Worm (Caenorhabditis elegans): ENCODE data around the gene R10E4.6.

R10E4.6 gene

DNA sequence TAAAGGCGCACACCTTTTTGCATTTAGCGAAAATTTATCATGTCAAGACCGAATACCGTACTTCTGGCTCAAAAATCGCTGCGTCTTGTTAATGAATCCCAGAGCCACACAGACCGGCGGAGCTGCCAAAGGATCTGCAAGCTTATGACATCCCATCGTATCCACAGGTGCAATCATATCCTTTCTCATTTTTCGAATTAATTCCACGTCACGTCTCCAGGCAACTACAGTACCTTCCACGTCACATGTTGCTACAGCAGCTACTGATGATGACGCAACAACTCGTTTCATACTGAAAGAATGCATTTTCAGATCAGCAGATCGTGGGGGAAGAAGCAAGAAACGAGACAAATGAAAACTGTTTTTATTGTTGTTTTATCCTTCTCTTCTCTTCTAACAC lies at the start of gene R10E4.6:
TSS of gene R10E4.6 (plus strand) at position 301 of the 400 bp plus-strand sequence.
- TF ChIP-seq hmg-4 (GFP tag; optimal IDR thresholded peaks at IDR 0.05) (no peak), scrt-1 (GFP tag; IDR thresholded peaks at IDR 0.05) (no peak), flt-1 (GFP tag; IDR thresholded peaks at IDR 0.05) (no peak)

DNA sequence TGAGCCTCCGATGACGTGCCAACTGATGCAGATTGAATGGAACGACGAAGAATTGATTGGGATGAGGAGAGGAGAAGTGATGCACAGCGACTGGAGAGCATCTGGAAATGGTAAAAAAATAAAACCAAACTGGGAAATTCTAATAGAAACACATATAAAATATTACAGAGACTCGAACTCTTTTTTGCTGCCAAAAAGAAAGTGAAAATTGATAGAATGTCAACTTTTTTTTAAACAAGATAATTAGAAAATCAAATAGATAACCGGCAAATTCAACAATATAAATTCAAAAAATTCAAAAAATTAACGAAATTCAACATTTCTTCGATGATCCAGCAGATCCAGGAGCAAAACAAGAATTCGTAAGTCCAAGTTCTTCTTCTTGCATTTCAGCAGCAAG lies 49.7 kb upstream of the R10E4.6 start, which contains the start of gene mrpl-21:
TSS of gene mrpl-21 (minus strand) at position 101 of the 400 bp plus-strand sequence.
- no peak for TF ChIP-seq F13C5.2 (tag; optimal IDR thresholded peaks at IDR 0.05)
- TF ChIP-seq sea-1 (GFP tag; conservative IDR thresholded peaks at IDR 0.05) = no peak
- TF ChIP-seq tbx-37 (GFP tag; conservative IDR thresholded peaks at IDR 0.05) = no peak
- TF ChIP-seq hnd-1 (tag; optimal IDR thresholded peaks at IDR 0.05) = no peak
- no peak for TF ChIP-seq ceh-36 (tag; optimal IDR thresholded peaks at IDR 0.05)
- TF ChIP-seq pes-1 (GFP tag; IDR thresholded peaks at IDR 0.05) = no peak
- TF ChIP-seq scrt-1 (GFP tag; IDR thresholded peaks at IDR 0.05) = no peak

DNA sequence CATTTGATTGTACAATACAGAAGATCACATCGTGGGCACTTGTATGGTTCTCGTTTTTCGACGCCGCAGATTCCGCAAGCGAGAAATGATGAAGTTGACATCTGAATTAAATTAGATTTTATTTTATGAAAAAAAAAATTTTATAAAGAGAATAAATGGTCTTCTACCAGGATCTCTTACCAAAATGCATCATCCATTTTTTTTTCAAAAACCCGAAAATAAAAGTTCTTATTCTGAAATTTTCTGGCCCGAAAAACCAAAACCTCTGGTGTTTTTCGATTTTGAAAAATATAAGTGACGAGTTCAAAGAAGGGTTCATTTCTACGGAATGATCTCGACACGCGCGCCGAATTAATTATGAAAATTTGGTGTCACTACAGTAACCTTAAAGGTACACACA lies 48.9 kb upstream of the R10E4.6 start, which contains the start of gene zhit-2:
TSS of gene zhit-2 (minus strand) at position 101 of the 400 bp plus-strand sequence.
- TF ChIP-seq aly-1 (tag; optimal IDR thresholded peaks at IDR 0.05) (no peak), F13C5.2 (tag; optimal IDR thresholded peaks at IDR 0.05) (no peak), tbx-37 (GFP tag; conservative IDR thresholded peaks at IDR 0.05) (no peak), flt-1 (GFP tag; IDR thresholded peaks at IDR 0.05) (no peak), sea-1 (GFP tag; conservative IDR thresholded peaks at IDR 0.05) (no peak), scrt-1 (GFP tag; IDR thresholded peaks at IDR 0.05) (no peak), ceh-36 (tag; optimal IDR thresholded peaks at IDR 0.05) (no peak), hmg-4 (GFP tag; optimal IDR thresholded peaks at IDR 0.05) (no peak), B0310.2 (tag; optimal IDR thresholded peaks at IDR 0.05) (no peak), hmbx-1 (tag; optimal IDR thresholded peaks at IDR 0.05) (no peak)

DNA sequence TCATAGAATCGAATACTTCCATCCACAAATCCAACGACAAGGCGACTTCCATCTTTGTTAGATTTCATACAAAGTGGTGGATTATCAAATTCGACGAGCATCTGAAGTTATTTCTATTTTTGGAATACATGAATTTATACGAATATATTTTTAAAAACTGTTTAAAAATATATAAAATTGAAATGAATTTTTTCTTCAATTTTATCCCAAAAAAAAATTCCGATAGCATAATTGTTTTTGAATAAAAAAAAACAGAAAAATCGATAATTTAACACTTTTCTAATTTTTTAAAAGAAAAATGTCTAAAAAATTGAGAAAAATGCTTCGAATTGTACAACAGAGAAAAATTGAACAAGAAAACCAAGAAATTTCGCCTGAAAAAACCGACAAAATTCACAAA lies 45.6 kb upstream of the R10E4.6 start, which contains the start of gene Y44F5A.1:
TSS of gene Y44F5A.1 (minus strand) at position 101 of the 400 bp plus-strand sequence.
- TF ChIP-seq tbx-37 (GFP tag; conservative IDR thresholded peaks at IDR 0.05) (no peak), hmg-4 (GFP tag; optimal IDR thresholded peaks at IDR 0.05) (no peak), sea-1 (GFP tag; conservative IDR thresholded peaks at IDR 0.05) (no peak), hmbx-1 (tag; optimal IDR thresholded peaks at IDR 0.05) (no peak)

DNA sequence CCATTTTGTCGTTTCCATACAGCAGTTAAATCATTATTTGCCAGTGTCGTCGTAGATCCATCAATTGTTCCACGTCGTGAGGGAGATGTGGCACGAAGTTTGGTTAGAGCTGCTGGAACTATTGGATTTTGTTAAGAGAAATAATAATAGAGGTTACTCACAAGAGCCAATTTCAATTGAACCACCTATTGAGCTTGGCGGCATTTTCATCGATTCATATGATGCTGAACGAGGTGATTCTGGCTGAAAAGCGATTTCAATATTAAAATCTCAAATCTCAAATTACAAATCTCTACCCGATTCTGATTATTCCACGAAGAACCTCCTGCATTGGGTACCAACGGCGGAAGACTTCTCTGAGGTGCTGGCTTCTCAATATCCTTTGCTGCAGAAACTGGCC lies 35.3 kb upstream of the R10E4.6 start:
- no peak for TF ChIP-seq ceh-36 (tag; optimal IDR thresholded peaks at IDR 0.05)
- TF ChIP-seq ama-1 (optimal IDR thresholded peaks at IDR 0.05) = no peak
- no peak for TF ChIP-seq tbx-11 (GFP tag; IDR thresholded peaks at IDR 0.05)
- TF ChIP-seq hmg-4 (GFP tag; optimal IDR thresholded peaks at IDR 0.05) = no peak
- no peak for TF ChIP-seq tbx-37 (GFP tag; conservative IDR thresholded peaks at IDR 0.05)

DNA sequence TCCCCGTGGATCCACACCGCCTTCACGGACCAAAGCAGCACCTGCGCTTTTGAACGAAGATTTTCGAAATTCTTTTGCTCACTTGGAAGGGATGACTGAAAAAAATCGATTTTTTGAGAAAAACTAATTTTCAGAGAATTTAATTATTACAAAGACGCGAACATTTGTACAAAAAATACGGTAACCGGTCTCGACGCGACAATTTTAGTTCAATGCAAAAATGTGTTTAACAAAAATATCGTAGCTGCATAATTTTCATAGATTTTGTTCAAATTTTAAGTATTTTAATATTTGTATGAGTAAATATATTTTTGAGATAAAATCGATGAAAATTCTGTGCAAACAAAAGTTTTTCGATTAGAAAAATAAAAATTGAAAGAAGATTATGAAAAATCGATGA lies 30.2 kb upstream of the R10E4.6 start, which contains the start of gene T08A11.1:
TSS of gene T08A11.1 (minus strand) at position 101 of the 400 bp plus-strand sequence.
- no peak for TF ChIP-seq ets-7 (tag; optimal IDR thresholded peaks at IDR 0.05)

DNA sequence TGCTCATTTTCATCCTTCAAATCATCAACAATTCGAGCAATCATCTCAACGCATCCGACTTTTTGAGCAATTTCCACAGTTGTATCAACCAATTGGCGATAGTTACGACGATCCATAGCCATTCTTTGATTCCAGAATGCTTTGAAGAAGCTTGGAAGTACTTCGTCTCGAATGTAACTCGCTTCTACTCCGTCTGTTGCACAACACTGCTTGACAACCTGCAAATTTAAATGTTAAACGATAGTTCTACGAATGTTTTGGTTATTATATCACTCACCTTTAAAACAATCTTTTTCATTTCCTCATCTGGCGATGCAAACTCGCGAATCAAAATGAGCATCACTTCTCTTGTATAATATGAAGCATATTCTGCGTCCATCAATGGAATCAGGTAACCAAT lies 27.3 kb upstream of the R10E4.6 start:
- no peak for TF ChIP-seq aly-1 (tag; optimal IDR thresholded peaks at IDR 0.05)
- no peak for TF ChIP-seq sea-1 (GFP tag; conservative IDR thresholded peaks at IDR 0.05)
- TF ChIP-seq ceh-36 (tag; optimal IDR thresholded peaks at IDR 0.05) = no peak
- TF ChIP-seq hmbx-1 (tag; optimal IDR thresholded peaks at IDR 0.05) = no peak

DNA sequence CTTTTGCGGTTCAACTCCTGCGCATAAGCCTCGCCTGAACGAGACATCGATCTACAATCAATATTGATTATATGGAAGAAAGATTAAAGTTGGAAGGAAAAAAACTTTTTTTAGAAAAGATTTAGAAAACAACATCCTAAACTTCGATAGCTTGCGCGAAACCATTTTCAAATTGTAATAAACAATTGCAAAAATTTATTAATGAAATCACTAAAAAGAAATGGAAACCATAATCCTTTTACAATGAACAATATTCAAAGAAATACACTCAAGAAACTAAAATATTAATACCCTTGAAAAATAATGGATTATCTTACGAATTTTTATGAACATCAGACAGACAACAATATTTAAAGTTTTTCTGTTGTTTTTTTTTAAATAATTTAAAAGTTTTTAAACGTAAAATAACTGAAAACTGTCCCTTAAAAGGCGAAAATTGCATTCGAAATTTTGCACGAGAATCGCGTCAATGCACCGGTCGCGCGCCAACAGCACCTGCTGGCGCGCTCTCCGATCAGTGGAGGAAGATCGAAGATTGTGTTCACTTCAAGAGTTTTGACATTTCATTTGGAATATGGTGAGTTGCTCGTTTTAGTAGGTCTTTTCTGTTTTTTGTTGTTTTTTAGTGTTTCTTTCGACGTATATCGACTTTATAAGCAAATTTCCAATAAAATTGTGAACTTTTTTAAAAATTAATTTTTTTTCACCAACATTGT lies 23.8 kb upstream of the R10E4.6 start, which contains the start of the genes sftb-1 and R10E4.1:
TSS of gene sftb-1 (minus strand) at position 51 of the 716 bp plus-strand sequence.
TSS of gene R10E4.1 (plus strand) at position 524 of the 716 bp plus-strand sequence.
- TF ChIP-seq sea-1 (GFP tag; conservative IDR thresholded peaks at IDR 0.05) = no peak
- TF ChIP-seq F13C5.2 (tag; optimal IDR thresholded peaks at IDR 0.05) = peak; percentile 2

DNA sequence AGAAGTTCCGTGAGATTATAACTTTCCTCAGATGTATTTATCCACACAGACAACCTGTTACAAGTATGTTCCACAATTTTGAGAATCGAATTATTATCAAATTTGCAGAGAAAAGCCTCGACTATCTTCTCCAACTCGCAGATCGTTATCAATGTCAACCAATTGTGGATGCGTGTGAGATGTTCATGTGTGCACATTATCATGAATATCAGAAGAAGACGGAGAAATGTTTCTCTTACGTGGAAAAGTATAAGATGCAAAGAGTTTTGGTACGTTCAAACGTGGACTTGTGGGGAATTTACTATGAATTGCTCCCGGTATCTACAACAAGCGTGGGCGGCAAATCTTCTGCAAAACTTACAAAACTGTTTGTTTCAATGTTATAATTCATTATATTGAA lies 22.1 kb upstream of the R10E4.6 start:
- TF ChIP-seq tra-4 (tag; optimal IDR thresholded peaks at IDR 0.05) = no peak

DNA sequence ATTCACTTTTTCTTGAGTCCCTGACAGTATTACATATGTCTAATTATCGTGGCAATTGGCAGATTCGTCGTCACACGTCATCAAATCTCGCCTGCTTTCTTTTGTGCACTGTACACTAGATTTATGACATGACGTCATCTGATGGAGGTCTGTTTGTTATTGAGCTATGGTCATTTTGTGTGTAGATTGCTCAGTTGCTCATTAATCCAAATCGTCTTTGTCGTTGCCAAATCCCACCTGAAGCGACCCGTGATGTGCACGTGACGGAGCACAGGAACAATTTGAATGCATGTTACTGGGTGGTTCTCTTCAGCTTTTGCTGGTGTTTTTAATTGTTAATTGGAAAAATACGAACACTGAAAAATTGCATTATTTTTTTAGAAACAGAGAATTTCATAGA lies 20.3 kb upstream of the R10E4.6 start:
- TF ChIP-seq pes-1 (GFP tag; IDR thresholded peaks at IDR 0.05) = no peak
- no peak for TF ChIP-seq tra-4 (tag; optimal IDR thresholded peaks at IDR 0.05)
- TF ChIP-seq sea-1 (GFP tag; conservative IDR thresholded peaks at IDR 0.05) = no peak
- TF ChIP-seq ceh-36 (tag; optimal IDR thresholded peaks at IDR 0.05) = peak; percentile 69
